Worm (Caenorhabditis elegans) whole organism, L3 larva: ENCODE measurements around the gene vps-53.

ENCODE experiments used
- ama-1 ChIP-seq: fragments of 150-350 bp; optimal IDR thresholded peaks from 2 replicates; lab custom pipeline; 2018
- elt-1 ChIP-seq: fragments of 150-350 bp; optimal IDR thresholded peaks from 2 replicates; lab custom pipeline; 2014; ENCODE audit warnings: missing biosample characterization, missing genetic modification characterization
- fkh-10 ChIP-seq: sonication (generic microtip); optimal IDR thresholded peaks from 2 replicates; lab custom pipeline; 2017; ENCODE audit warnings: missing biosample characterization, missing genetic modification reagents, missing genetic modification characterization
- hmg-11 ChIP-seq: sonication (generic microtip); optimal IDR thresholded peaks from 2 replicates; lab custom pipeline; 2016; ENCODE audit warnings: missing genetic modification characterization, missing compliant biosample characterization
- lin-15B ChIP-seq: fragments of 150-350 bp; optimal IDR thresholded peaks from 2 replicates; lab custom pipeline; 2014; ENCODE audit warnings: missing biosample characterization, missing genetic modification characterization
- mdl-1 ChIP-seq: fragments of 150-350 bp; optimal IDR thresholded peaks from 2 replicates; lab custom pipeline; 2014; ENCODE audit warnings: missing biosample characterization, missing genetic modification characterization
- nfya-1 ChIP-seq: sonication (generic microtip); optimal IDR thresholded peaks from 2 replicates; lab custom pipeline; 2017; ENCODE audit warnings: missing genetic modification characterization, mild to moderate bottlenecking, missing compliant biosample characterization, antibody characterized with exemption, moderate library complexity; ENCODE audit not compliant: insufficient read depth
- nhr-23 ChIP-seq: fragments of 150-350 bp; optimal IDR thresholded peaks from 2 replicates; lab custom pipeline; 2014; ENCODE audit warnings: missing biosample characterization, missing genetic modification reagents, missing genetic modification characterization
- nhr-25 ChIP-seq: sonication (generic microtip); optimal IDR thresholded peaks from 2 replicates; lab custom pipeline; 2017; ENCODE audit warnings: missing biosample characterization, missing genetic modification characterization
- snpc-4 ChIP-seq: fragments of 150-350 bp; optimal IDR thresholded peaks from 2 replicates; lab custom pipeline; 2014; ENCODE audit warnings: missing biosample characterization, missing genetic modification characterization
- unc-62 ChIP-seq: fragments of 150-350 bp; sonication (generic microtip); optimal IDR thresholded peaks from 4 replicates; lab custom pipeline; 2014; ENCODE audit warnings: missing biosample characterization, missing genetic modification reagents, missing genetic modification characterization
- ztf-11 ChIP-seq: fragments of 150-350 bp; optimal IDR thresholded peaks from 2 replicates; lab custom pipeline; 2014; ENCODE audit warnings: missing biosample characterization, missing genetic modification characterization

ce11 chrIII:9733333-9733732 lies 24.0 kb downstream of the vps-53 start:
- TF ChIP-seq elt-1 (tag; lab: Kevin White, UChicago), result no peak
- no peak for TF ChIP-seq mdl-1
- TF ChIP-seq nhr-25 (tag; lab: Kevin White, UChicago), result peak; percentile 2
- TF ChIP-seq hmg-11, result no peak
- no peak for TF ChIP-seq ama-1 (lab: Kevin White, UChicago)
- no peak for TF ChIP-seq ztf-11 (tag; lab: Kevin White, UChicago)
- TF ChIP-seq unc-62, result no peak
- TF ChIP-seq nhr-23 (tag; lab: Kevin White, UChicago), result peak; percentile 63
- TF ChIP-seq nfya-1 (tag; lab: Kevin White, UChicago), result no peak
- no peak for TF ChIP-seq lin-15B
- TF ChIP-seq fkh-10 (GFP tag; lab: Kevin White, UChicago), result no peak
- no peak for TF ChIP-seq snpc-4 (tag; lab: Kevin White, UChicago)
